Worm (Caenorhabditis elegans): ENCODE data around the gene fbxa-213.

ce11 chrV:18290642-18291041, 22.0 kb upstream of the fbxa-213 start, which contains the start of gene Y51A2A.4:
- no peak for TF ChIP-seq nhr-12 (tag; optimal IDR thresholded peaks at IDR 0.05)
- TF ChIP-seq ztf-11 (tag; optimal IDR thresholded peaks at IDR 0.05): no peak
- no peak for TF ChIP-seq nhr-237 (tag; optimal IDR thresholded peaks at IDR 0.05)
